Worm (Caenorhabditis elegans) whole organism, L4/young adult: ENCODE measurements around the gene Y69E1A.8.

Source experiments
- W03F9.2 ChIP-seq: fragments of 150-350 bp; optimal IDR thresholded peaks from 2 replicates; lab custom pipeline; 2014; ENCODE audit warnings: missing biosample characterization, missing genetic modification characterization
- him-1 ChIP-seq: sonication (generic microtip); optimal IDR thresholded peaks from 2 replicates; lab custom pipeline; 2016; ENCODE audit warnings: missing genotype, missing genetic modification reagents, missing genetic modification characterization, missing compliant biosample characterization

ce11 chrIV:10978641-10979040 lies 12.2 kb downstream of the Y69E1A.8 start:
- TF ChIP-seq W03F9.2 (tag; lab: Kevin White, UChicago) (no peak), him-1 (tag; lab: Kevin White, UChicago) (no peak)
